Worm (Caenorhabditis elegans): ENCODE data around the gene ZK809.9.

ce11 chrIV:11625482-11625881, 39.6 kb upstream of the ZK809.9 start, which contains the start of gene lys-5:
- TF ChIP-seq him-1 (tag; optimal IDR thresholded peaks at IDR 0.05) = no peak
- no peak for TF ChIP-seq dao-5 (tag; optimal IDR thresholded peaks at IDR 0.05)
- TF ChIP-seq W03F9.2 (tag; optimal IDR thresholded peaks at IDR 0.05) = no peak
